Worm (Caenorhabditis elegans): ENCODE results near the gene Y67H2A.10.

Y67H2A.10 gene

ce11 chrIV:13311331-13312034 lies 22.2 kb upstream of the Y67H2A.10 start (continued):
- TF ChIP-seq Y5F2A.4 (GFP tag; optimal IDR thresholded peaks at IDR 0.05): no peak
- no peak for TF ChIP-seq ceh-62 (tag; optimal IDR thresholded peaks at IDR 0.05)
- TF ChIP-seq Y105C5A.15 (GFP tag; IDR thresholded peaks at IDR 0.05): no peak
- TF ChIP-seq dpl-1 (GFP tag; optimal IDR thresholded peaks at IDR 0.05): no peak
- no peak for TF ChIP-seq nhr-111 (GFP tag; optimal IDR thresholded peaks at IDR 0.05)
- TF ChIP-seq ceh-32 (tag; optimal IDR thresholded peaks at IDR 0.05; ENCODE audit: poor library complexity): no peak
- TF ChIP-seq F49E8.2 (tag; optimal IDR thresholded peaks at IDR 0.05; ENCODE audit: borderline replicate concordance): peak; percentile 57
- peak; percentile 31 for TF ChIP-seq lin-38 (GFP tag; IDR thresholded peaks at IDR 0.05)
- TF ChIP-seq hlh-11 (tag; optimal IDR thresholded peaks at IDR 0.05): peak; percentile 34
- no peak for TF ChIP-seq gei-8 (GFP tag; optimal IDR thresholded peaks at IDR 0.05)
- no peak for TF ChIP-seq mdl-1 (tag; optimal IDR thresholded peaks at IDR 0.05)
- peak; percentile 15 for TF ChIP-seq nhr-28 (tag; optimal IDR thresholded peaks at IDR 0.05)

- TF ChIP-seq spr-1 (tag; optimal IDR thresholded peaks at IDR 0.05): no peak
Measured at ce11 chrIV:13309636-13310035, 20.3 kb upstream of the Y67H2A.10 start.

ce11 chrIV:13304786-13305185 lies 15.5 kb upstream of the Y67H2A.10 start:
- TF ChIP-seq mep-1 (tag; optimal IDR thresholded peaks at IDR 0.05) (no peak), tra-1 (GFP tag; IDR thresholded peaks at IDR 0.05) (no peak), egl-27 (tag; optimal IDR thresholded peaks at IDR 0.05) (no peak), zag-1 (tag; optimal IDR thresholded peaks at IDR 0.05) (no peak), zfp-3 (GFP tag; conservative IDR thresholded peaks at IDR 0.05) (no peak), madf-5 (GFP tag; IDR thresholded peaks at IDR 0.05) (no peak), nhr-111 (GFP tag; optimal IDR thresholded peaks at IDR 0.05) (no peak), nhr-77 (tag; optimal IDR thresholded peaks at IDR 0.05) (no peak), saeg-2 (GFP tag; IDR thresholded peaks at IDR 0.05) (no peak), ceh-82 (tag; optimal IDR thresholded peaks at IDR 0.05) (no peak), daf-19 (GFP tag; conservative IDR thresholded peaks at IDR 0.05) (no peak), mdt-29 (GFP tag; IDR thresholded peaks at IDR 0.05) (no peak), ceh-28 (tag; optimal IDR thresholded peaks at IDR 0.05) (no peak), hmg-1.1 (GFP tag; IDR thresholded peaks at IDR 0.05) (no peak), fkh-10 (GFP tag; optimal IDR thresholded peaks at IDR 0.05) (no peak), aly-2 (tag; optimal IDR thresholded peaks at IDR 0.05) (no peak), jun-1 (tag; optimal IDR thresholded peaks at IDR 0.05) (no peak), daf-8 (GFP tag; IDR thresholded peaks at IDR 0.05) (no peak), lin-15B (tag; optimal IDR thresholded peaks at IDR 0.05) (no peak)

- no peak for TF ChIP-seq madf-9 (GFP tag; conservative IDR thresholded peaks at IDR 0.05)
- TF ChIP-seq nhr-102 (tag; optimal IDR thresholded peaks at IDR 0.05): no peak
- no peak for TF ChIP-seq daf-16 (GFP tag; optimal IDR thresholded peaks at IDR 0.05)
- TF ChIP-seq daf-16 (tag; optimal IDR thresholded peaks at IDR 0.05): no peak
- TF ChIP-seq F10B5.3 (tag; optimal IDR thresholded peaks at IDR 0.05): no peak
Measured at ce11 chrIV:13303442-13303841, 14.1 kb upstream of the Y67H2A.10 start, which contains the start of gene Y67H2A.7. TSS of gene Y67H2A.7 (plus strand) at chrIV:13303742.

Data from whole organism, L4 larva.